Worm (Caenorhabditis elegans) whole organism, young adult: ENCODE data around the gene rpn-7.

Experiments used
- B0035.1 ChIP-seq: sonication (generic microtip); optimal IDR thresholded peaks from 2 replicates; lab custom pipeline; 2016; ENCODE audit warnings: missing genetic modification characterization, mild to moderate bottlenecking, missing compliant biosample characterization, missing genotype, missing genetic modification reagents
- B0336.3 ChIP-seq: fragments of 200-800 bp; sonication (Bioruptor generic); IDR thresholded peaks from 2 replicates; pipeline ENCODE4 v1.3.6; 2022; ENCODE audit warnings: missing genetic modification characterization, missing compliant biosample characterization
- C17E4.6 ChIP-seq: fragments of 200-800 bp; sonication (Bioruptor generic); IDR thresholded peaks from 2 replicates; pipeline ENCODE4 v1.3.6; 2022; ENCODE audit warnings: missing genetic modification reagents, missing genetic modification characterization, missing compliant biosample characterization
- F37B4.10 ChIP-seq: fragments of 200-800 bp; sonication (Bioruptor generic); IDR thresholded peaks from 2 replicates; pipeline ENCODE4 v1.3.6; 2022; ENCODE audit warnings: missing genetic modification characterization, missing compliant biosample characterization
- F55B11.4 ChIP-seq: sonication (generic microtip); optimal IDR thresholded peaks from 2 replicates; lab custom pipeline; 2016; ENCODE audit warnings: missing compliant biosample characterization, missing genetic modification characterization, borderline replicate concordance; ENCODE audit not compliant: insufficient read depth
- F57A8.1 ChIP-seq: fragments of 200-800 bp; sonication (Bioruptor generic); optimal IDR thresholded peaks from 2 replicates; lab custom pipeline; 2018; ENCODE audit warnings: mild to moderate bottlenecking, missing genetic modification characterization, moderate library complexity, missing compliant biosample characterization
- K11D2.4 ChIP-seq: fragments of 200-800 bp; sonication (Bioruptor generic); IDR thresholded peaks from 2 replicates; pipeline ENCODE4 v1.3.6; 2022; ENCODE audit warnings: missing genetic modification reagents, missing genetic modification characterization, missing compliant biosample characterization
- T26A5.8 ChIP-seq: sonication (generic microtip); optimal IDR thresholded peaks from 2 replicates; lab custom pipeline; 2016; ENCODE audit warnings: missing genetic modification characterization, missing compliant biosample characterization
- Y53F4B.3 ChIP-seq: fragments of 200-800 bp; sonication (Bioruptor generic); IDR thresholded peaks from 2 replicates; pipeline ENCODE4 v1.3.6; 2022; ENCODE audit warnings: missing genetic modification reagents, missing genetic modification characterization, missing compliant biosample characterization
- Y53G8AR.9 ChIP-seq: fragments of 200-800 bp; sonication (Bioruptor generic); conservative IDR thresholded peaks from 2 replicates; pipeline ENCODE4 v1.3.6; 2022; ENCODE audit warnings: missing genetic modification reagents, missing genetic modification characterization, missing compliant biosample characterization
- Y67H2A.10 ChIP-seq: fragments of 200-800 bp; sonication (Bioruptor generic); conservative IDR thresholded peaks from 2 replicates; pipeline ENCODE4 v1.3.6; 2022; ENCODE audit warnings: missing genetic modification reagents, missing genetic modification characterization, missing compliant biosample characterization
- atf-7 ChIP-seq: sonication (generic microtip); optimal IDR thresholded peaks from 2 replicates; lab custom pipeline; 2017; ENCODE audit warnings: mild to moderate bottlenecking, missing genetic modification characterization, missing compliant biosample characterization
- athp-1 ChIP-seq: sonication (generic microtip); optimal IDR thresholded peaks from 2 replicates; lab custom pipeline; 2017; ENCODE audit warnings: mild to moderate bottlenecking, missing genetic modification characterization, missing compliant biosample characterization
- attf-5 ChIP-seq: fragments of 200-800 bp; sonication (Bioruptor generic); optimal IDR thresholded peaks from 2 replicates; lab custom pipeline; 2018; ENCODE audit warnings: mild to moderate bottlenecking, missing genetic modification characterization, missing compliant biosample characterization
- cebp-2 ChIP-seq: fragments of 200-800 bp; sonication (Bioruptor generic); IDR thresholded peaks from 2 replicates; pipeline ENCODE4 v1.3.6; 2022; ENCODE audit warnings: missing genetic modification characterization, missing compliant biosample characterization
- chd-7 ChIP-seq: sonication (generic microtip); optimal IDR thresholded peaks from 2 replicates; lab custom pipeline; 2016; ENCODE audit warnings: mild to moderate bottlenecking, missing genetic modification characterization, moderate library complexity, missing compliant biosample characterization
- dox-1 ChIP-seq: fragments of 200-800 bp; sonication (Bioruptor generic); IDR thresholded peaks from 2 replicates; pipeline ENCODE4 v1.3.6; 2022; ENCODE audit warnings: missing genetic modification reagents, missing genetic modification characterization, missing compliant biosample characterization
- dpff-1 ChIP-seq: sonication (generic microtip); optimal IDR thresholded peaks from 2 replicates; lab custom pipeline; 2017; ENCODE audit warnings: mild to moderate bottlenecking, missing genetic modification characterization, missing compliant biosample characterization
- efl-1 ChIP-seq: fragments of 150-350 bp; optimal IDR thresholded peaks from 2 replicates; lab custom pipeline; 2014; ENCODE audit warnings: missing biosample characterization, missing genetic modification reagents, missing genetic modification characterization
- ekl-4 ChIP-seq: fragments of 200-800 bp; sonication (Bioruptor generic); IDR thresholded peaks from 2 replicates; pipeline ENCODE4 v1.3.6; 2022; ENCODE audit warnings: missing genetic modification reagents, missing genetic modification characterization, missing compliant biosample characterization
- ets-4 ChIP-seq: fragments of 200-800 bp; sonication (Bioruptor generic); optimal IDR thresholded peaks from 2 replicates; lab custom pipeline; 2018; ENCODE audit warnings: mild to moderate bottlenecking, missing genetic modification characterization, missing compliant biosample characterization
- fkh-3 ChIP-seq: sonication (generic microtip); optimal IDR thresholded peaks from 2 replicates; lab custom pipeline; 2016; ENCODE audit warnings: mild to moderate bottlenecking, missing genetic modification characterization, missing compliant biosample characterization
- hlh-12 ChIP-seq: sonication (generic microtip); optimal IDR thresholded peaks from 2 replicates; lab custom pipeline; 2016; ENCODE audit warnings: missing genetic modification characterization, missing compliant biosample characterization
- hmg-1.2 ChIP-seq: fragments of 200-800 bp; sonication (Bioruptor generic); IDR thresholded peaks from 2 replicates; pipeline ENCODE4 v1.3.6; 2022; ENCODE audit warnings: missing genetic modification reagents, missing genetic modification characterization, missing compliant biosample characterization
- hmg-20 ChIP-seq: fragments of 200-800 bp; sonication (Bioruptor generic); IDR thresholded peaks from 2 replicates; pipeline ENCODE4 v1.3.6; 2022; ENCODE audit warnings: missing genetic modification reagents, missing genetic modification characterization, missing compliant biosample characterization
- lag-1 ChIP-seq: fragments of 200-800 bp; sonication (Bioruptor generic); IDR thresholded peaks from 2 replicates; pipeline ENCODE4 v1.3.6; 2022; ENCODE audit warnings: missing genetic modification reagents, missing genetic modification characterization, missing compliant biosample characterization
- let-607 ChIP-seq, 2 experiments: fragments of 200-800 bp in 1 of 2; sonication (Bioruptor generic) in 1 of 2; sonication (generic microtip) in 1 of 2; optimal IDR thresholded peaks; 2 replicates each; lab custom pipeline; 2016 to 2018; ENCODE audit warnings: mild to moderate bottlenecking in 2 of 2, missing compliant biosample characterization in 2 of 2, missing genetic modification characterization in 2 of 2, moderate library complexity in 2 of 2, missing genotype in 1 of 2
- lin-35 ChIP-seq, 3 experiments: fragments of 150-350 bp in 2 of 3; sonication (generic microtip) in 1 of 3; optimal IDR thresholded peaks; 2 replicates each; lab custom pipeline; 2014 to 2018; ENCODE audit warnings: missing biosample characterization in 3 of 3, missing genetic modification characterization in 3 of 3, missing genetic modification reagents in 3 of 3
- lin-40 ChIP-seq: sonication (generic microtip); optimal IDR thresholded peaks from 2 replicates; lab custom pipeline; 2016; ENCODE audit warnings: missing genetic modification characterization, mild to moderate bottlenecking, missing compliant biosample characterization, missing genotype, missing genetic modification reagents
- lin-54 ChIP-seq: fragments of 200-800 bp; sonication (Bioruptor generic); optimal IDR thresholded peaks from 2 replicates; lab custom pipeline; 2018; ENCODE audit warnings: mild to moderate bottlenecking, missing genetic modification characterization, missing compliant biosample characterization
- lir-1 ChIP-seq: fragments of 200-800 bp; sonication (Bioruptor generic); conservative IDR thresholded peaks from 2 replicates; pipeline ENCODE4 v1.3.6; 2022; ENCODE audit warnings: missing genetic modification reagents, missing genetic modification characterization, missing compliant biosample characterization
- lsl-1 ChIP-seq: fragments of 200-800 bp; sonication (Bioruptor generic); optimal IDR thresholded peaks from 2 replicates; lab custom pipeline; 2018; ENCODE audit warnings: mild to moderate bottlenecking, missing genetic modification characterization, moderate library complexity, missing compliant biosample characterization
- lsy-27 ChIP-seq: sonication (generic microtip); optimal IDR thresholded peaks from 2 replicates; lab custom pipeline; 2017; ENCODE audit warnings: missing genetic modification characterization, mild to moderate bottlenecking, missing compliant biosample characterization, antibody characterized with exemption, missing genotype, borderline replicate concordance; ENCODE audit not compliant: insufficient read depth
- madf-3 ChIP-seq: fragments of 200-800 bp; sonication (Bioruptor generic); IDR thresholded peaks from 2 replicates; pipeline ENCODE4 v1.3.6; 2022; ENCODE audit warnings: missing genetic modification reagents, missing genetic modification characterization, missing compliant biosample characterization
- madf-6 ChIP-seq: fragments of 200-800 bp; sonication (Bioruptor generic); IDR thresholded peaks from 2 replicates; pipeline ENCODE4 v1.3.6; 2022; ENCODE audit warnings: missing genetic modification reagents, missing genetic modification characterization, missing compliant biosample characterization
- mel-28 ChIP-seq: sonication (generic microtip); optimal IDR thresholded peaks from 2 replicates; lab custom pipeline; 2016; ENCODE audit warnings: borderline replicate concordance, mild to moderate bottlenecking, missing genetic modification characterization, missing compliant biosample characterization
- mes-4 ChIP-seq: sonication (generic microtip); optimal IDR thresholded peaks from 2 replicates; lab custom pipeline; 2016; ENCODE audit warnings: missing genotype, missing genetic modification characterization, missing compliant biosample characterization
- nfya-1 ChIP-seq: sonication (generic microtip); optimal IDR thresholded peaks from 2 replicates; lab custom pipeline; 2017; ENCODE audit warnings: antibody characterized with exemption, missing compliant biosample characterization, missing genetic modification characterization, borderline replicate concordance; ENCODE audit not compliant: insufficient read depth
- nfyb-1 ChIP-seq: fragments of 200-800 bp; sonication (Bioruptor generic); IDR thresholded peaks from 2 replicates; pipeline ENCODE4 v1.3.6; 2022; ENCODE audit warnings: missing genetic modification reagents, missing genetic modification characterization, missing compliant biosample characterization
- nhr-179 ChIP-seq: sonication (generic microtip); optimal IDR thresholded peaks from 2 replicates; lab custom pipeline; 2016; ENCODE audit warnings: mild to moderate bottlenecking, missing genetic modification characterization, missing compliant biosample characterization
- repo-1 ChIP-seq: sonication (generic microtip); optimal IDR thresholded peaks from 2 replicates; lab custom pipeline; 2017; ENCODE audit warnings: mild to moderate bottlenecking, missing genetic modification characterization, missing compliant biosample characterization
- snpc-4 ChIP-seq, 5 experiments: fragments of 150-350 bp in 1 of 5; sonication (generic microtip) in 4 of 5; optimal IDR thresholded peaks; 2 replicates each; lab custom pipeline; 2014 to 2018; ENCODE audit warnings: missing genetic modification characterization in 5 of 5, missing biosample characterization in 3 of 5, antibody characterized with exemption in 2 of 5, mild to moderate bottlenecking in 2 of 5, missing compliant biosample characterization in 2 of 5, missing genotype in 2 of 5, moderate library complexity in 2 of 5, missing genetic modification reagents in 1 of 5
- sptf-2 ChIP-seq: fragments of 200-800 bp; sonication (Bioruptor generic); optimal IDR thresholded peaks from 2 replicates; lab custom pipeline; 2018; ENCODE audit warnings: mild to moderate bottlenecking, missing genetic modification characterization, missing compliant biosample characterization
- unc-62 ChIP-seq: fragments of 150-350 bp; optimal IDR thresholded peaks from 2 replicates; lab custom pipeline; 2014; ENCODE audit warnings: missing biosample characterization, missing genetic modification reagents, missing genetic modification characterization
- zfh-2 ChIP-seq: fragments of 200-800 bp; sonication (Bioruptor generic); conservative IDR thresholded peaks from 2 replicates; pipeline ENCODE4 v1.3.6; 2022; ENCODE audit warnings: missing genetic modification reagents, missing genetic modification characterization, missing compliant biosample characterization
- zim-3 ChIP-seq: sonication (generic microtip); optimal IDR thresholded peaks from 2 replicates; lab custom pipeline; 2017; ENCODE audit warnings: mild to moderate bottlenecking, missing genetic modification characterization, moderate library complexity, missing compliant biosample characterization
- ztf-18 ChIP-seq: sonication (generic microtip); optimal IDR thresholded peaks from 2 replicates; lab custom pipeline; 2016; ENCODE audit warnings: missing genotype, mild to moderate bottlenecking, missing genetic modification characterization, missing compliant biosample characterization
- ztf-6 ChIP-seq: fragments of 200-800 bp; sonication (Bioruptor generic); IDR thresholded peaks from 2 replicates; pipeline ENCODE4 v1.3.6; 2022; ENCODE audit warnings: missing genetic modification reagents, missing genetic modification characterization, missing compliant biosample characterization

The rpn-7 gene

DNA sequence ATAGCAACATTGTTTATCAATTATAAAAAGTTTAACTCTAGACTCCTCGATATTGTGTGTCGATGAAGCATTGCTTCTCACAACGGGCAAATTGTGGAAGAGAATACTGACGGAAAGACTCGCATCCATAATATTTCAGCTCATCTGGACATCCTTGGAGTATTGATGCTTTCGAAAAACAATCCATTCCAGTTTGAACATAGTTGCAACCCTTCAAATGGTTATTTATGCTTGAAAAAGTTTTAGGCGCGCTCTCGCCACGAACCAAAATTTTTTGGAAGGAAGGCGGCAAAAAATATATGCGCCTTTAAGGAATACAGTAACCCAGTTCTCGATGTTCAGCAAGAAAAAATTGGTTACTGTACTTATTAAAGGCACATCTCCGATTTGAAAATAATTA is 6.1 kb downstream of the rpn-7 start:
- no peak for TF ChIP-seq zim-3
- TF ChIP-seq F57A8.1, result no peak
- TF ChIP-seq lin-40, result peak; percentile 31
- TF ChIP-seq let-607 (tag; optimal IDR thresholded peaks at IDR 0.05; lab: Kevin White, UChicago), result peak in 1 of 2 experiments; percentile 21
- TF ChIP-seq hmg-20 (GFP tag; lab: Robert Waterston, UW), result no peak
- TF ChIP-seq ekl-4 (GFP tag; lab: Robert Waterston, UW), result peak; percentile 72
- 0 out of 2 replicates have a peak, but pooled peaks have one; percentile 41 for TF ChIP-seq nfyb-1 (GFP tag; lab: Robert Waterston, UW)
- no peak for TF ChIP-seq dpff-1
- peak; percentile 37; the same call in 1 of the 2 replicates for TF ChIP-seq dox-1 (GFP tag; lab: Robert Waterston, UW)
- no peak for TF ChIP-seq athp-1 (tag; lab: Kevin White, UChicago)
- no peak for TF ChIP-seq lir-1 (GFP tag; lab: Robert Waterston, UW)
- peak; percentile 32; the same call in 1 of the 2 replicates for TF ChIP-seq C17E4.6
- TF ChIP-seq mel-28, result no peak
- TF ChIP-seq chd-7 (tag; lab: Kevin White, UChicago), result peak; percentile 13
- TF ChIP-seq lag-1, result 0 out of 2 replicates have a peak, but pooled peaks have one; percentile 57
- no peak for TF ChIP-seq mes-4 (tag; lab: Kevin White, UChicago)
- 0 out of 2 replicates have a peak, but pooled peaks have one; percentile 9 for TF ChIP-seq madf-3 (GFP tag; lab: Robert Waterston, UW)
- peak; percentile 29; the same call in 1 of the 2 replicates for TF ChIP-seq hmg-1.2 (GFP tag; lab: Robert Waterston, UW)
- no peak for TF ChIP-seq sptf-2 (GFP tag; lab: Kevin White, UChicago)
- TF ChIP-seq Y53F4B.3, result no peak
- no peak for TF ChIP-seq madf-6 (GFP tag; lab: Robert Waterston, UW)
- TF ChIP-seq B0035.1 (tag; lab: Kevin White, UChicago), result peak; percentile 20
- TF ChIP-seq ztf-6, result no peak
- no peak for TF ChIP-seq lsy-27
- no peak for TF ChIP-seq K11D2.4 (GFP tag; lab: Robert Waterston, UW)
- TF ChIP-seq atf-7, result no peak
- no peak for TF ChIP-seq ztf-18 (tag; lab: Kevin White, UChicago)
- no peak for TF ChIP-seq attf-5
- no peak for TF ChIP-seq nfya-1 (tag; lab: Kevin White, UChicago)
- TF ChIP-seq F55B11.4, result no peak
- TF ChIP-seq zfh-2 (GFP tag; lab: Robert Waterston, UW), result no peak
- peak; percentile 32 for TF ChIP-seq repo-1 (tag; lab: Kevin White, UChicago)
- no peak for TF ChIP-seq nhr-179 (tag; lab: Kevin White, UChicago)
- TF ChIP-seq F37B4.10 (GFP tag; lab: Robert Waterston, UW), result no peak
- TF ChIP-seq efl-1 (GFP tag; lab: Kevin White, UChicago), result peak; percentile 18
- TF ChIP-seq B0336.3 (GFP tag; lab: Robert Waterston, UW), result peak; percentile 68
- no peak for TF ChIP-seq T26A5.8 (tag; lab: Kevin White, UChicago)
- TF ChIP-seq hlh-12, result no peak
- TF ChIP-seq lin-35 (GFP tag; optimal IDR thresholded peaks at IDR 0.05; lab: Kevin White, UChicago), result peak in 1 of 3 experiments; percentile 36
- TF ChIP-seq lsl-1 (GFP tag; lab: Kevin White, UChicago), result peak; percentile 38
- no peak for TF ChIP-seq Y67H2A.10 (GFP tag; lab: Robert Waterston, UW)
- TF ChIP-seq fkh-3 (tag; lab: Kevin White, UChicago), result no peak
- TF ChIP-seq snpc-4 (GFP tag; optimal IDR thresholded peaks at IDR 0.05; lab: Kevin White, UChicago), result no peak
- peak in 1 of 4 experiments; percentile 2 for TF ChIP-seq snpc-4 (tag; optimal IDR thresholded peaks at IDR 0.05; lab: Kevin White, UChicago)
- no peak for TF ChIP-seq unc-62 (GFP tag; lab: Kevin White, UChicago)
- TF ChIP-seq Y53G8AR.9 (GFP tag; lab: Robert Waterston, UW), result 0 out of 2 replicates have a peak, but pooled peaks have one; percentile 6
- peak; percentile 20 for TF ChIP-seq lin-54 (GFP tag; lab: Kevin White, UChicago)
- no peak for TF ChIP-seq cebp-2 (GFP tag; lab: Robert Waterston, UW)
- TF ChIP-seq ets-4 (GFP tag; lab: Kevin White, UChicago), result no peak
